Fruit fly (Drosophila melanogaster) whole organism, pupa: Measurements from ENCODE around the gene eIF4A.

Source experiments
- CG10348 ChIP-seq: fragments of 200-800 bp; sonication (Bioruptor generic); IDR thresholded peaks from 2 replicates; pipeline ENCODE4 v1.3.6; 2022; ENCODE audit warnings: missing biosample characterization, missing genetic modification characterization
- CG12605 ChIP-seq: fragments of 200-800 bp; sonication (Bioruptor generic); IDR thresholded peaks from 2 replicates; pipeline ENCODE4 v1.3.6; 2022; ENCODE audit warnings: missing biosample characterization, missing genetic modification characterization
- CG13204 ChIP-seq: fragments of 200-800 bp; sonication (Bioruptor generic); optimal IDR thresholded peaks from 2 replicates; lab custom pipeline; 2018; ENCODE audit warnings: missing biosample characterization, mild to moderate bottlenecking, missing genetic modification characterization, moderate library complexity
- CG14655 ChIP-seq: fragments of 200-800 bp; sonication (Bioruptor generic); optimal IDR thresholded peaks from 3 replicates; lab custom pipeline; 2017; ENCODE audit warnings: mild to moderate bottlenecking, missing biosample characterization, missing genetic modification reagents, missing genetic modification characterization
- CG17806 ChIP-seq: fragments of 200-800 bp; sonication (Bioruptor generic); optimal IDR thresholded peaks from 2 replicates; lab custom pipeline; 2018; ENCODE audit warnings: missing biosample characterization, mild to moderate bottlenecking, missing genetic modification characterization, moderate library complexity
- CG8301 ChIP-seq: fragments of 200-800 bp; sonication (Bioruptor generic); optimal IDR thresholded peaks from 2 replicates; lab custom pipeline; 2018; ENCODE audit warnings: missing biosample characterization, mild to moderate bottlenecking, missing genetic modification characterization
- CG9948 ChIP-seq: fragments of 200-800 bp; sonication (Bioruptor generic); optimal IDR thresholded peaks from 2 replicates; lab custom pipeline; 2018; ENCODE audit warnings: missing biosample characterization, mild to moderate bottlenecking, missing genetic modification characterization, moderate library complexity
- EcR ChIP-seq: fragments of 200-800 bp; sonication (Bioruptor generic); optimal IDR thresholded peaks from 3 replicates; lab custom pipeline; 2019; ENCODE audit warnings: missing biosample characterization, missing genetic modification characterization, mild to moderate bottlenecking, moderate library complexity, missing genetic modification reagents
- Ets98B ChIP-seq: fragments of 200-800 bp; sonication (Bioruptor generic); IDR thresholded peaks from 2 replicates; pipeline ENCODE4 v1.3.6; 2022; ENCODE audit warnings: missing biosample characterization, missing genetic modification characterization
- Pif1A ChIP-seq: fragments of 200-800 bp; sonication (Bioruptor generic); optimal IDR thresholded peaks from 3 replicates; lab custom pipeline; 2016; ENCODE audit warnings: missing biosample characterization, missing genetic modification characterization
- Pif1B ChIP-seq: fragments of 200-800 bp; sonication (Bioruptor generic); optimal IDR thresholded peaks from 3 replicates; lab custom pipeline; 2016; ENCODE audit warnings: missing biosample characterization, missing genetic modification characterization
- Snoo ChIP-seq: fragments of 200-800 bp; sonication (Bioruptor generic); optimal IDR thresholded peaks from 3 replicates; lab custom pipeline; 2017; ENCODE audit warnings: missing biosample characterization, mild to moderate bottlenecking, missing genetic modification characterization, inconsistent platforms
- fd96Ca ChIP-seq: fragments of 200-800 bp; sonication (Bioruptor generic); IDR thresholded peaks from 3 replicates; pipeline ENCODE4 v1.3.6; 2022; ENCODE audit warnings: missing biosample characterization, missing genetic modification characterization
- gl ChIP-seq: fragments of 200-800 bp; sonication (Bioruptor generic); optimal IDR thresholded peaks from 2 replicates; lab custom pipeline; 2018; ENCODE audit warnings: missing biosample characterization, mild to moderate bottlenecking, missing genetic modification characterization

- TF ChIP-seq CG9948 (tag; lab: Kevin White, UChicago) (peak; percentile 29), CG8301 (no peak), CG14655 (no peak), CG12605 (no peak), CG10348 (no peak), Snoo (tag; lab: Kevin White, UChicago) (no peak), Pif1A (GFP tag; lab: Kevin White, UChicago) (no peak), EcR (GFP tag; lab: Kevin White, UChicago) (peak; percentile 40), Pif1B (GFP tag; lab: Kevin White, UChicago) (no peak), gl (tag; lab: Kevin White, UChicago) (no peak), Ets98B (peak; percentile 69), fd96Ca (GFP tag; lab: Robert Waterston, UW) (peak; percentile 28; the same call in 1 of the 3 replicates), CG13204 (GFP tag; lab: Kevin White, UChicago) (no peak), CG17806 (tag; lab: Kevin White, UChicago) (peak; percentile 44)
These were observed 50.3 kb downstream of the eIF4A start for dm6 chr2L:6031838-6032237.
